Worm (Caenorhabditis elegans) whole organism, L4 larva: ENCODE data around the gene Y50D4A.6.

Experiments
- F26F4.8 ChIP-seq: fragments of 200-800 bp; sonication (Bioruptor generic); conservative IDR thresholded peaks from 2 replicates; pipeline ENCODE4 v1.3.6; 2022; ENCODE audit warnings: missing genetic modification characterization, missing compliant biosample characterization
- F37D6.2 ChIP-seq: sonication (generic microtip); optimal IDR thresholded peaks from 2 replicates; lab custom pipeline; 2016; ENCODE audit warnings: mild to moderate bottlenecking, missing genetic modification characterization, missing compliant biosample characterization
- F44E2.7 ChIP-seq: fragments of 200-800 bp; sonication (Bioruptor generic); IDR thresholded peaks from 2 replicates; pipeline ENCODE4 v2.1.2; 2022; ENCODE audit warnings: missing genetic modification characterization, missing compliant biosample characterization
- F49E8.2 ChIP-seq: sonication (generic microtip); optimal IDR thresholded peaks from 2 replicates; lab custom pipeline; 2016; ENCODE audit warnings: missing compliant biosample characterization, mild to moderate bottlenecking, missing genetic modification characterization, borderline replicate concordance
- Y105C5A.15 ChIP-seq: fragments of 200-800 bp; sonication (Bioruptor generic); IDR thresholded peaks from 2 replicates; pipeline ENCODE4 v1.3.6; 2022; ENCODE audit warnings: missing genetic modification characterization, missing compliant biosample characterization
- Y48G9A.11 ChIP-seq: fragments of 200-800 bp; sonication (Bioruptor generic); IDR thresholded peaks from 2 replicates; pipeline ENCODE4 v1.3.6; 2022; ENCODE audit warnings: missing genetic modification reagents, missing genetic modification characterization, missing compliant biosample characterization
- ZK337.2 ChIP-seq: fragments of 200-800 bp; sonication (Bioruptor generic); IDR thresholded peaks from 2 replicates; pipeline ENCODE4 v1.3.6; 2022; ENCODE audit warnings: missing genetic modification reagents, missing genetic modification characterization, missing compliant biosample characterization
- aha-1 ChIP-seq: fragments of 150-350 bp; peaks from one replicate; lab custom pipeline; 2014; ENCODE audit warnings: missing biosample characterization, missing genetic modification characterization
- ama-1 ChIP-seq: fragments of 150-350 bp; optimal IDR thresholded peaks from 2 replicates; lab custom pipeline; 2014; ENCODE audit warnings: inconsistent platforms, mixed read lengths
- arid-1 ChIP-seq: fragments of 200-800 bp; sonication (Bioruptor generic); conservative IDR thresholded peaks from 2 replicates; pipeline ENCODE4 v1.3.6; 2022; ENCODE audit warnings: missing genetic modification reagents, missing genetic modification characterization, missing compliant biosample characterization
- ceh-28 ChIP-seq: fragments of 150-350 bp; optimal IDR thresholded peaks from 2 replicates; lab custom pipeline; 2014; ENCODE audit warnings: missing biosample characterization, missing genetic modification reagents, missing genetic modification characterization
- ceh-62 ChIP-seq: sonication (generic microtip); optimal IDR thresholded peaks from 2 replicates; lab custom pipeline; 2017; ENCODE audit warnings: missing biosample characterization, missing genetic modification characterization
- ces-1 ChIP-seq: fragments of 150-350 bp; sonication (generic microtip); optimal IDR thresholded peaks from 4 replicates; lab custom pipeline; 2014; ENCODE audit warnings: missing biosample characterization, missing genetic modification reagents, missing genetic modification characterization
- ctbp-1 ChIP-seq: fragments of 200-800 bp; sonication (Bioruptor generic); IDR thresholded peaks from 2 replicates; pipeline ENCODE4 v1.3.6; 2022; ENCODE audit warnings: missing genetic modification reagents, missing genetic modification characterization, missing compliant biosample characterization
- dmd-8 ChIP-seq: fragments of 200-800 bp; sonication (Bioruptor generic); IDR thresholded peaks from 2 replicates; pipeline ENCODE4 v1.3.6; 2022; ENCODE audit warnings: missing genetic modification characterization, missing compliant biosample characterization
- dpl-1 ChIP-seq: fragments of 150-350 bp; optimal IDR thresholded peaks from 2 replicates; lab custom pipeline; 2014; ENCODE audit warnings: missing biosample characterization, missing genetic modification reagents, missing genetic modification characterization
- dve-1 ChIP-seq: sonication (generic microtip); optimal IDR thresholded peaks from 2 replicates; lab custom pipeline; 2017; ENCODE audit warnings: antibody characterized with exemption, mild to moderate bottlenecking, missing genetic modification characterization, missing compliant biosample characterization; ENCODE audit not compliant: insufficient read depth
- egl-43 ChIP-seq: fragments of 200-800 bp; sonication (Bioruptor generic); IDR thresholded peaks from 2 replicates; pipeline ENCODE4 v1.3.6; 2022; ENCODE audit warnings: missing genetic modification reagents, missing genetic modification characterization, missing compliant biosample characterization
- fkh-10 ChIP-seq: fragments of 150-350 bp; optimal IDR thresholded peaks from 2 replicates; lab custom pipeline; 2014; ENCODE audit warnings: missing biosample characterization, missing genetic modification reagents, missing genetic modification characterization
- fos-1 ChIP-seq: fragments of 150-350 bp; optimal IDR thresholded peaks from 2 replicates; lab custom pipeline; 2014; ENCODE audit warnings: missing biosample characterization, missing genetic modification characterization
- hlh-30 ChIP-seq: sonication (generic microtip); optimal IDR thresholded peaks from 2 replicates; lab custom pipeline; 2017; ENCODE audit warnings: antibody characterized with exemption, mild to moderate bottlenecking, missing genetic modification characterization, missing compliant biosample characterization; ENCODE audit not compliant: insufficient read depth
- hmg-1.1 ChIP-seq: fragments of 200-800 bp; sonication (Bioruptor generic); IDR thresholded peaks from 2 replicates; pipeline ENCODE4 v1.3.6; 2022; ENCODE audit warnings: missing genetic modification reagents, missing genetic modification characterization, missing compliant biosample characterization
- lin-13 ChIP-seq: fragments of 150-350 bp; optimal IDR thresholded peaks from 2 replicates; lab custom pipeline; 2014; ENCODE audit warnings: missing biosample characterization, missing genetic modification reagents, missing genetic modification characterization
- lin-38 ChIP-seq: fragments of 200-800 bp; sonication (Bioruptor generic); IDR thresholded peaks from 2 replicates; pipeline ENCODE4 v1.3.6; 2022; ENCODE audit warnings: missing genetic modification reagents, missing genetic modification characterization, missing compliant biosample characterization
- lir-3 ChIP-seq: sonication (generic microtip); optimal IDR thresholded peaks from 2 replicates; lab custom pipeline; 2016; ENCODE audit warnings: mild to moderate bottlenecking, missing genetic modification characterization, missing compliant biosample characterization
- madf-9 ChIP-seq: fragments of 200-800 bp; sonication (Bioruptor generic); conservative IDR thresholded peaks from 2 replicates; pipeline ENCODE4 v1.3.6; 2022; ENCODE audit warnings: missing genetic modification reagents, missing genetic modification characterization, missing compliant biosample characterization
- mxl-2 ChIP-seq: fragments of 200-800 bp; sonication (Bioruptor generic); conservative IDR thresholded peaks from 2 replicates; pipeline ENCODE4 v1.3.6; 2022; ENCODE audit warnings: missing genetic modification reagents, missing genetic modification characterization, missing compliant biosample characterization
- mxl-3 ChIP-seq: fragments of 200-800 bp; sonication (Bioruptor generic); optimal IDR thresholded peaks from 2 replicates; lab custom pipeline; 2018; ENCODE audit warnings: mild to moderate bottlenecking, missing genetic modification characterization, missing compliant biosample characterization
- nhr-111 ChIP-seq: fragments of 200-800 bp; sonication (Bioruptor generic); optimal IDR thresholded peaks from 2 replicates; lab custom pipeline; 2018; ENCODE audit warnings: mild to moderate bottlenecking, missing genetic modification characterization, missing compliant biosample characterization
- nhr-28 ChIP-seq: fragments of 150-350 bp; optimal IDR thresholded peaks from 2 replicates; lab custom pipeline; 2014; ENCODE audit warnings: missing biosample characterization, missing genetic modification characterization
- nhr-42 ChIP-seq: fragments of 200-800 bp; sonication (Bioruptor generic); IDR thresholded peaks from 2 replicates; pipeline ENCODE4 v1.3.6; 2022; ENCODE audit warnings: missing genetic modification characterization, missing compliant biosample characterization
- nhr-77 ChIP-seq: fragments of 150-350 bp; optimal IDR thresholded peaks from 2 replicates; lab custom pipeline; 2014; ENCODE audit warnings: missing biosample characterization, missing genetic modification characterization
- pqm-1 ChIP-seq: sonication (generic microtip); optimal IDR thresholded peaks from 2 replicates; lab custom pipeline; 2017; ENCODE audit warnings: missing biosample characterization, missing genetic modification characterization
- rbr-2 ChIP-seq: sonication (generic microtip); optimal IDR thresholded peaks from 2 replicates; lab custom pipeline; 2016; ENCODE audit warnings: missing genotype, missing genetic modification characterization, missing compliant biosample characterization
- set-16 ChIP-seq: fragments of 200-800 bp; sonication (Bioruptor generic); IDR thresholded peaks from 2 replicates; pipeline ENCODE4 v1.3.6; 2022; ENCODE audit warnings: missing genetic modification reagents, missing genetic modification characterization, missing compliant biosample characterization
- skn-1 ChIP-seq: fragments of 150-350 bp; optimal IDR thresholded peaks from 2 replicates; lab custom pipeline; 2014; ENCODE audit warnings: missing biosample characterization, missing genetic modification characterization
- tag-97 ChIP-seq: fragments of 200-800 bp; sonication (Bioruptor generic); IDR thresholded peaks from 2 replicates; pipeline ENCODE4 v1.3.6; 2022; ENCODE audit warnings: missing genetic modification characterization, missing compliant biosample characterization
- tra-1 ChIP-seq: fragments of 200-800 bp; sonication (Bioruptor generic); IDR thresholded peaks from 2 replicates; pipeline ENCODE4 v1.3.6; 2022; ENCODE audit warnings: missing genetic modification reagents, missing genetic modification characterization, missing compliant biosample characterization
- unc-39 ChIP-seq: sonication (generic microtip); optimal IDR thresholded peaks from 2 replicates; lab custom pipeline; 2017; ENCODE audit warnings: missing biosample characterization, missing genetic modification characterization
- unc-62 ChIP-seq, 3 experiments: fragments of 150-350 bp in 1 of 3; sonication (generic microtip); optimal IDR thresholded peaks in 2 of 3; peaks in 1 of 3; 1 replicate in 1 of 3; 2 replicates in 2 of 3; lab custom pipeline; 2014 to 2017; ENCODE audit warnings: missing biosample characterization in 3 of 3, missing genetic modification characterization in 3 of 3, missing genetic modification reagents in 3 of 3, missing genotype in 1 of 3
- zfp-3 ChIP-seq: fragments of 200-800 bp; sonication (Bioruptor generic); conservative IDR thresholded peaks from 2 replicates; pipeline ENCODE4 v1.3.6; 2022; ENCODE audit warnings: missing genetic modification reagents, missing genetic modification characterization, missing compliant biosample characterization
- zip-11 ChIP-seq: fragments of 200-800 bp; sonication (Bioruptor generic); IDR thresholded peaks from 2 replicates; pipeline ENCODE4 v1.3.6; 2022; ENCODE audit warnings: missing genetic modification characterization, missing compliant biosample characterization
- ztf-11 ChIP-seq: fragments of 150-350 bp; optimal IDR thresholded peaks from 2 replicates; lab custom pipeline; 2014; ENCODE audit warnings: missing biosample characterization, missing genetic modification characterization

Y50D4A.6 gene

ce11 chrV:1158247-1158646 is 40.8 kb downstream of the Y50D4A.6 start (continued):
- TF ChIP-seq lin-38 (peak; percentile 30; the same call in 1 of the 2 replicates), rbr-2 (tag; lab: Kevin White, UChicago) (peak; percentile 34), nhr-111 (GFP tag; lab: Kevin White, UChicago) (peak; percentile 43), dpl-1 (GFP tag; lab: Kevin White, UChicago) (no peak), zip-11 (GFP tag; lab: Robert Waterston, UW) (no peak), hmg-1.1 (0 out of 2 replicates have a peak, but pooled peaks have one; percentile 26), nhr-28 (tag; lab: Kevin White, UChicago) (no peak), fos-1 (tag; lab: Kevin White, UChicago) (no peak), mxl-3 (no peak), ama-1 (lab: Kevin White, UChicago) (peak; percentile 94), madf-9 (GFP tag; lab: Robert Waterston, UW) (no peak), zfp-3 (GFP tag; lab: Robert Waterston, UW) (no peak), F44E2.7 (0 out of 2 replicates have a peak, but pooled peaks have one; percentile 39), aha-1 (tag; lab: Kevin White, UChicago) (peak; percentile 95), mxl-2 (GFP tag; lab: Robert Waterston, UW) (no peak), ztf-11 (no peak), F49E8.2 (tag; lab: Kevin White, UChicago) (no peak), lin-13 (GFP tag; lab: Kevin White, UChicago) (no peak), Y105C5A.15 (0 out of 2 replicates have a peak, but pooled peaks have one; percentile 65), nhr-77 (tag; lab: Kevin White, UChicago) (no peak), dve-1 (tag; lab: Kevin White, UChicago) (no peak), skn-1 (tag; lab: Kevin White, UChicago) (no peak), pqm-1 (tag; lab: Kevin White, UChicago) (no peak), dmd-8 (GFP tag; lab: Robert Waterston, UW) (no peak), ctbp-1 (peak; percentile 73), nhr-42 (GFP tag; lab: Robert Waterston, UW) (peak; percentile 66; the same call in 1 of the 2 replicates), ZK337.2 (GFP tag; lab: Robert Waterston, UW) (no peak), set-16 (GFP tag; lab: Robert Waterston, UW) (no peak), unc-39 (tag; lab: Kevin White, UChicago) (no peak), egl-43 (GFP tag; lab: Robert Waterston, UW) (peak; percentile 70), F37D6.2 (tag; lab: Kevin White, UChicago) (no peak), ces-1 (GFP tag; lab: Kevin White, UChicago) (no peak), Y48G9A.11 (GFP tag; lab: Robert Waterston, UW) (peak; percentile 57; the same call in 1 of the 2 replicates), ceh-28 (tag; lab: Kevin White, UChicago) (peak; percentile 15), arid-1 (GFP tag; lab: Robert Waterston, UW) (peak; percentile 64; the same call in 1 of the 2 replicates), ceh-62 (no peak), lir-3 (no peak), tra-1 (GFP tag; lab: Robert Waterston, UW) (peak; percentile 58; the same call in 1 of the 2 replicates), tag-97 (GFP tag; lab: Robert Waterston, UW) (0 out of 2 replicates have a peak, but pooled peaks have one; percentile 16), F26F4.8 (GFP tag; lab: Robert Waterston, UW) (no peak), hlh-30 (no peak), fkh-10 (GFP tag; lab: Kevin White, UChicago) (no peak), unc-62 (GFP tag; optimal IDR thresholded peaks at IDR 0.05 in 1 of 2; lab: Kevin White, UChicago) (no peak), unc-62 (tag; optimal IDR thresholded peaks at IDR 0.05; lab: Kevin White, UChicago) (no peak)
